Fruit fly (Drosophila melanogaster): ENCODE data around the gene Archease.

DNA sequence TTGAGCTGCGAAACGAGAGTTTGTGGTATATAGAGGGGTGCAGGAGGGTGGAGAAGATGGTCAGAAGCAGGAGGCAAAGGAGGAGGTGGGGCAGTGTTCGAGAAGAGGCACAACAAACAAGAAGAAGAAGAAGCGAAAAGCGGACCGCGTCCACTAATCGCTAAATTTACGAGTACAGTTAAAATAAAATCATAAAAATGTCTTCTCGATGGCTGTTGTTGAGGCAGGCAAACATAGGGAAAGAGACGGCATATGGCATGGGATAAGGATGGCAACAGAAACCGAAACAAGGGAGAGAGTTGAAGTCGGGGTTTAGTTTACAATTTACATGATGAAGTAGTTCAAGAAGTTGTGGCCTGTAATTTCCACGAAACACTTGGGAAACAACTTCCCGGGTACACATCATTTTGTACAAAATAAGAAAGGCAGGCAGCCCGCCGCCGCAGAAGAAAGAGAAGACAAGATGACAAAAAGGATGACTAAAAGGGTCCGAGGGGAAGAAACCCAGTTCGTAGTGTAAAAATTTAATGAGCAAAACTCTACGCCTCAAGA lies 51.1 kb downstream of the Archease start:
- no peak for TF ChIP-seq crp (GFP tag; optimal IDR thresholded peaks at IDR 0.05)
- no peak for TF ChIP-seq gsb-n (tag; optimal IDR thresholded peaks at IDR 0.05)
- TF ChIP-seq CG7786 (GFP tag; optimal IDR thresholded peaks at IDR 0.05), result no peak
- TF ChIP-seq CG31388 (GFP tag; optimal IDR thresholded peaks at IDR 0.05), result no peak
- no peak for TF ChIP-seq CG14965 (GFP tag; optimal IDR thresholded peaks at IDR 0.05; ENCODE audit: borderline replicate concordance)
- no peak for TF ChIP-seq dmrt11E (tag; optimal IDR thresholded peaks at IDR 0.05)
- no peak for TF ChIP-seq bowl (GFP tag; IDR thresholded peaks at IDR 0.05)
